Fruit fly (Drosophila melanogaster) whole organism, prepupa: Measurements from ENCODE around the gene CG6310.
A peak's percentile ranks its signal among the peaks of the same experiment; 100 is the strongest.

Experiments
- CG31627 ChIP-seq: fragments of 200-800 bp; sonication (Bioruptor generic); optimal IDR thresholded peaks from 3 replicates; lab custom pipeline; 2016; ENCODE audit warnings: missing biosample characterization, missing genetic modification characterization
- Lpt ChIP-seq: fragments of 200-800 bp; sonication (Bioruptor generic); optimal IDR thresholded peaks from 3 replicates; lab custom pipeline; 2016; ENCODE audit warnings: missing biosample characterization, missing genetic modification characterization
- Met ChIP-seq: fragments of 200-800 bp; sonication (Bioruptor generic); optimal IDR thresholded peaks from 3 replicates; lab custom pipeline; 2016; ENCODE audit warnings: missing biosample characterization, missing genetic modification characterization
- Sox15 ChIP-seq: fragments of 200-800 bp; sonication (Bioruptor generic); optimal IDR thresholded peaks from 3 replicates; lab custom pipeline; 2016; ENCODE audit warnings: missing biosample characterization, missing genetic modification characterization
- dac ChIP-seq: fragments of 200-800 bp; sonication (Bioruptor generic); optimal IDR thresholded peaks from 2 replicates; lab custom pipeline; 2017; ENCODE audit warnings: missing biosample characterization, mild to moderate bottlenecking, missing genetic modification characterization
- dsx ChIP-seq: fragments of 200-800 bp; optimal IDR thresholded peaks from 3 replicates; lab custom pipeline; 2019; ENCODE audit warnings: missing biosample characterization, mild to moderate bottlenecking, missing genetic modification characterization, moderate library complexity; ENCODE audit not compliant: poor library complexity, severe bottlenecking
- pdm3 ChIP-seq: fragments of 200-800 bp; sonication (Bioruptor generic); optimal IDR thresholded peaks from 3 replicates; lab custom pipeline; 2016; ENCODE audit warnings: missing biosample characterization, missing genetic modification characterization
- spab ChIP-seq: fragments of 200-800 bp; sonication (Bioruptor generic); optimal IDR thresholded peaks from 2 replicates; lab custom pipeline; 2017; ENCODE audit warnings: missing biosample characterization, mild to moderate bottlenecking, missing genetic modification characterization, missing genetic modification reagents
- svp ChIP-seq: fragments of 200-800 bp; sonication (Bioruptor generic); peaks from one replicate; lab custom pipeline; 2016; ENCODE audit warnings: missing biosample characterization, missing genetic modification characterization
- vri ChIP-seq: fragments of 200-800 bp; sonication (Bioruptor generic); optimal IDR thresholded peaks from 3 replicates; lab custom pipeline; 2016; ENCODE audit warnings: missing biosample characterization, mild to moderate bottlenecking, missing genetic modification characterization

dm6 chr3L:11033327-11033975 is 36.2 kb downstream of the CG6310 start:
- TF ChIP-seq Lpt (GFP tag; lab: Kevin White, UChicago), result peak; percentile 71
- TF ChIP-seq svp (GFP tag; lab: Kevin White, UChicago), result peak; percentile 89
- peak; percentile 61 for TF ChIP-seq vri (GFP tag; lab: Kevin White, UChicago)
- peak; percentile 82 for TF ChIP-seq Met (GFP tag; lab: Kevin White, UChicago)
- TF ChIP-seq dsx (GFP tag; lab: Kevin White, UChicago), result peak; percentile 82
- peak; percentile 67 for TF ChIP-seq pdm3 (GFP tag; lab: Kevin White, UChicago)
- TF ChIP-seq spab (GFP tag; lab: Kevin White, UChicago), result peak; percentile 81
- peak; percentile 61 for TF ChIP-seq dac (GFP tag; lab: Kevin White, UChicago)
- TF ChIP-seq CG31627 (GFP tag; lab: Kevin White, UChicago), result peak; percentile 60
- peak; percentile 41 for TF ChIP-seq Sox15 (GFP tag; lab: Kevin White, UChicago)
